Worm (Caenorhabditis elegans): ENCODE measurements around the gene srx-110.

DNA sequence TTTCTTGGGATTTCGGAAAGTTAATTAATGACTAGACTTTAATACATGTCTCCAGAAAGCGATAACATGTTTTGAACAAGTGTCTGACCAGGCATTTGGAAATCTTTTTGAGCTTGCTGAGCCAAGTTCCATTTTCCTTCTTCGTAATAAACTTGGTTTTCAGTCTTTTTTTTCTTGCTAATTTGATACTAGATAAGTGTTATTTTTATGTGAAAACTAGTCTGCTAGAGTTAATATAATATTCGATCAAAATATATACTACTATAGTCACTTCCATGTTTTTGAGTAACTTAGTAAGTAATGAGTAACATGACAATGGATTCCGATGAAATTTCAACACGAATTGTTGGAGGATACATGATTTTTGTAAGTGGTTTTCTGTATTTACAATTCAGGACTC, at the start of gene srx-110:
- no peak for TF ChIP-seq unc-62 (GFP tag; optimal IDR thresholded peaks at IDR 0.05)
- no peak for TF ChIP-seq pag-3 (tag; optimal IDR thresholded peaks at IDR 0.05; ENCODE audit: borderline replicate concordance, insufficient read depth)
- no peak for TF ChIP-seq lin-13 (GFP tag; optimal IDR thresholded peaks at IDR 0.05)
- no peak for TF ChIP-seq ceh-82 (tag; optimal IDR thresholded peaks at IDR 0.05)
- no peak for TF ChIP-seq nhr-11 (tag; optimal IDR thresholded peaks at IDR 0.05)
- no peak for TF ChIP-seq blmp-1 (tag; optimal IDR thresholded peaks at IDR 0.05)
- no peak for TF ChIP-seq elt-3 (tag; optimal IDR thresholded peaks at IDR 0.05)
- no peak for TF ChIP-seq C04F5.9 (tag; optimal IDR thresholded peaks at IDR 0.05)
- no peak for TF ChIP-seq fos-1 (tag; optimal IDR thresholded peaks at IDR 0.05)

Data from whole organism, L1 larva.